Worm (Caenorhabditis elegans) whole organism, young adult: Measurements from ENCODE around the gene dhs-26.

Source experiments
- B0035.1 ChIP-seq: sonication (generic microtip); optimal IDR thresholded peaks from 2 replicates; lab custom pipeline; 2016; ENCODE audit warnings: missing genetic modification characterization, mild to moderate bottlenecking, missing compliant biosample characterization, missing genotype, missing genetic modification reagents
- B0261.1 ChIP-seq: sonication (generic microtip); optimal IDR thresholded peaks from 2 replicates; lab custom pipeline; 2016; ENCODE audit warnings: mild to moderate bottlenecking, missing genetic modification characterization, moderate library complexity, missing compliant biosample characterization
- C06A6.2 ChIP-seq: fragments of 200-800 bp; sonication (Bioruptor generic); conservative IDR thresholded peaks from 2 replicates; pipeline ENCODE4 v1.3.6; 2022; ENCODE audit warnings: missing genetic modification characterization, missing compliant biosample characterization
- F22D6.2 ChIP-seq: sonication (generic microtip); optimal IDR thresholded peaks from 2 replicates; lab custom pipeline; 2016; ENCODE audit warnings: mild to moderate bottlenecking, missing genetic modification characterization, missing compliant biosample characterization
- F23B12.7 ChIP-seq: sonication (generic microtip); optimal IDR thresholded peaks from 2 replicates; lab custom pipeline; 2017; ENCODE audit warnings: missing genetic modification characterization, mild to moderate bottlenecking, missing compliant biosample characterization, antibody characterized with exemption, moderate library complexity; ENCODE audit not compliant: insufficient read depth
- F37B4.10 ChIP-seq: fragments of 200-800 bp; sonication (Bioruptor generic); IDR thresholded peaks from 2 replicates; pipeline ENCODE4 v1.3.6; 2022; ENCODE audit warnings: missing genetic modification characterization, missing compliant biosample characterization
- F39B2.1 ChIP-seq: fragments of 200-800 bp; sonication (Bioruptor generic); IDR thresholded peaks from 2 replicates; pipeline ENCODE4 v1.3.6; 2022; ENCODE audit warnings: missing genetic modification reagents, missing genetic modification characterization, missing compliant biosample characterization
- T26A5.8 ChIP-seq: sonication (generic microtip); optimal IDR thresholded peaks from 2 replicates; lab custom pipeline; 2016; ENCODE audit warnings: missing genetic modification characterization, missing compliant biosample characterization
- Y79H2A.3 ChIP-seq: fragments of 200-800 bp; sonication (Bioruptor generic); conservative IDR thresholded peaks from 2 replicates; pipeline ENCODE4 v1.3.6; 2022; ENCODE audit warnings: missing genetic modification reagents, missing genetic modification characterization, missing compliant biosample characterization
- ZK185.1 ChIP-seq: sonication (generic microtip); optimal IDR thresholded peaks from 2 replicates; lab custom pipeline; 2016; ENCODE audit warnings: mild to moderate bottlenecking, missing genetic modification characterization, missing compliant biosample characterization; ENCODE audit not compliant: poor library complexity, severe bottlenecking
- akir-1 ChIP-seq: fragments of 200-800 bp; sonication (Bioruptor generic); optimal IDR thresholded peaks from 2 replicates; lab custom pipeline; 2018; ENCODE audit warnings: mild to moderate bottlenecking, missing genetic modification characterization, moderate library complexity, missing compliant biosample characterization
- athp-1 ChIP-seq: sonication (generic microtip); optimal IDR thresholded peaks from 2 replicates; lab custom pipeline; 2017; ENCODE audit warnings: mild to moderate bottlenecking, missing genetic modification characterization, missing compliant biosample characterization
- attf-5 ChIP-seq: fragments of 200-800 bp; sonication (Bioruptor generic); optimal IDR thresholded peaks from 2 replicates; lab custom pipeline; 2018; ENCODE audit warnings: mild to moderate bottlenecking, missing genetic modification characterization, missing compliant biosample characterization
- ccch-3 ChIP-seq: fragments of 200-800 bp; sonication (Bioruptor generic); optimal IDR thresholded peaks from 2 replicates; lab custom pipeline; 2018; ENCODE audit warnings: mild to moderate bottlenecking, missing genetic modification characterization, missing compliant biosample characterization
- cebp-2 ChIP-seq: fragments of 200-800 bp; sonication (Bioruptor generic); IDR thresholded peaks from 2 replicates; pipeline ENCODE4 v1.3.6; 2022; ENCODE audit warnings: missing genetic modification characterization, missing compliant biosample characterization
- ceh-100 ChIP-seq: fragments of 200-800 bp; sonication (Bioruptor generic); IDR thresholded peaks from 2 replicates; pipeline ENCODE4 v1.3.6; 2022; ENCODE audit warnings: missing genetic modification reagents, missing genetic modification characterization, missing compliant biosample characterization
- ceh-58 ChIP-seq: fragments of 200-800 bp; sonication (Bioruptor generic); IDR thresholded peaks from 2 replicates; pipeline ENCODE4 v1.3.6; 2022; ENCODE audit warnings: missing genetic modification characterization, missing compliant biosample characterization
- dpff-1 ChIP-seq: sonication (generic microtip); optimal IDR thresholded peaks from 2 replicates; lab custom pipeline; 2017; ENCODE audit warnings: mild to moderate bottlenecking, missing genetic modification characterization, missing compliant biosample characterization
- ets-4 ChIP-seq: fragments of 200-800 bp; sonication (Bioruptor generic); optimal IDR thresholded peaks from 2 replicates; lab custom pipeline; 2018; ENCODE audit warnings: mild to moderate bottlenecking, missing genetic modification characterization, missing compliant biosample characterization
- gei-17 ChIP-seq: fragments of 200-800 bp; sonication (Bioruptor generic); optimal IDR thresholded peaks from 2 replicates; lab custom pipeline; 2018; ENCODE audit warnings: mild to moderate bottlenecking, missing genetic modification characterization, missing compliant biosample characterization
- hlh-12 ChIP-seq: sonication (generic microtip); optimal IDR thresholded peaks from 2 replicates; lab custom pipeline; 2016; ENCODE audit warnings: missing genetic modification characterization, missing compliant biosample characterization
- lag-1 ChIP-seq: fragments of 200-800 bp; sonication (Bioruptor generic); IDR thresholded peaks from 2 replicates; pipeline ENCODE4 v1.3.6; 2022; ENCODE audit warnings: missing genetic modification reagents, missing genetic modification characterization, missing compliant biosample characterization
- lin-40 ChIP-seq: sonication (generic microtip); optimal IDR thresholded peaks from 2 replicates; lab custom pipeline; 2016; ENCODE audit warnings: missing genetic modification characterization, mild to moderate bottlenecking, missing compliant biosample characterization, missing genotype, missing genetic modification reagents
- lin-54 ChIP-seq: fragments of 200-800 bp; sonication (Bioruptor generic); optimal IDR thresholded peaks from 2 replicates; lab custom pipeline; 2018; ENCODE audit warnings: mild to moderate bottlenecking, missing genetic modification characterization, missing compliant biosample characterization
- lir-1 ChIP-seq: fragments of 200-800 bp; sonication (Bioruptor generic); conservative IDR thresholded peaks from 2 replicates; pipeline ENCODE4 v1.3.6; 2022; ENCODE audit warnings: missing genetic modification reagents, missing genetic modification characterization, missing compliant biosample characterization
- lsl-1 ChIP-seq: fragments of 200-800 bp; sonication (Bioruptor generic); optimal IDR thresholded peaks from 2 replicates; lab custom pipeline; 2018; ENCODE audit warnings: mild to moderate bottlenecking, missing genetic modification characterization, moderate library complexity, missing compliant biosample characterization
- madf-6 ChIP-seq: fragments of 200-800 bp; sonication (Bioruptor generic); IDR thresholded peaks from 2 replicates; pipeline ENCODE4 v1.3.6; 2022; ENCODE audit warnings: missing genetic modification reagents, missing genetic modification characterization, missing compliant biosample characterization
- mel-28 ChIP-seq: sonication (generic microtip); optimal IDR thresholded peaks from 2 replicates; lab custom pipeline; 2016; ENCODE audit warnings: borderline replicate concordance, mild to moderate bottlenecking, missing genetic modification characterization, missing compliant biosample characterization
- mes-4 ChIP-seq: sonication (generic microtip); optimal IDR thresholded peaks from 2 replicates; lab custom pipeline; 2016; ENCODE audit warnings: missing genotype, missing genetic modification characterization, missing compliant biosample characterization
- mxl-1 ChIP-seq: sonication (generic microtip); optimal IDR thresholded peaks from 2 replicates; lab custom pipeline; 2016; ENCODE audit warnings: missing genetic modification characterization, missing compliant biosample characterization
- nfya-1 ChIP-seq: sonication (generic microtip); optimal IDR thresholded peaks from 2 replicates; lab custom pipeline; 2017; ENCODE audit warnings: antibody characterized with exemption, missing compliant biosample characterization, missing genetic modification characterization, borderline replicate concordance; ENCODE audit not compliant: insufficient read depth
- nfyb-1 ChIP-seq: fragments of 200-800 bp; sonication (Bioruptor generic); IDR thresholded peaks from 2 replicates; pipeline ENCODE4 v1.3.6; 2022; ENCODE audit warnings: missing genetic modification reagents, missing genetic modification characterization, missing compliant biosample characterization
- nhr-120 ChIP-seq: fragments of 200-800 bp; sonication (Bioruptor generic); IDR thresholded peaks from 2 replicates; pipeline ENCODE4 v1.3.6; 2022; ENCODE audit warnings: missing genetic modification characterization, missing compliant biosample characterization
- nhr-179 ChIP-seq: sonication (generic microtip); optimal IDR thresholded peaks from 2 replicates; lab custom pipeline; 2016; ENCODE audit warnings: mild to moderate bottlenecking, missing genetic modification characterization, missing compliant biosample characterization
- nhr-27 ChIP-seq: fragments of 200-800 bp; sonication (Bioruptor generic); optimal IDR thresholded peaks from 2 replicates; lab custom pipeline; 2018; ENCODE audit warnings: mild to moderate bottlenecking, missing genetic modification characterization, moderate library complexity, missing compliant biosample characterization
- nhr-80 ChIP-seq: sonication (generic microtip); optimal IDR thresholded peaks from 2 replicates; lab custom pipeline; 2016; ENCODE audit warnings: missing genetic modification characterization, missing compliant biosample characterization
- rcor-1 ChIP-seq: fragments of 200-800 bp; sonication (Bioruptor generic); IDR thresholded peaks from 2 replicates; pipeline ENCODE4 v1.3.6; 2022; ENCODE audit warnings: missing genetic modification reagents, missing genetic modification characterization, missing compliant biosample characterization
- repo-1 ChIP-seq: sonication (generic microtip); optimal IDR thresholded peaks from 2 replicates; lab custom pipeline; 2017; ENCODE audit warnings: mild to moderate bottlenecking, missing genetic modification characterization, missing compliant biosample characterization
- rpc-1 ChIP-seq, 2 experiments: fragments of 150-350 bp in 1 of 2; sonication (generic microtip) in 1 of 2; optimal IDR thresholded peaks; 2 replicates each; lab custom pipeline; 2014 to 2018; ENCODE audit warnings: missing biosample characterization in 1 of 2, missing genetic modification characterization in 1 of 2, missing genetic modification reagents in 1 of 2, missing genotype in 1 of 2
- sea-2 ChIP-seq: fragments of 200-800 bp; sonication (Bioruptor generic); IDR thresholded peaks from 2 replicates; pipeline ENCODE4 v1.3.6; 2022; ENCODE audit warnings: missing genetic modification characterization, missing compliant biosample characterization
- sptf-2 ChIP-seq: fragments of 200-800 bp; sonication (Bioruptor generic); optimal IDR thresholded peaks from 2 replicates; lab custom pipeline; 2018; ENCODE audit warnings: mild to moderate bottlenecking, missing genetic modification characterization, missing compliant biosample characterization
- tbp1 ChIP-seq: fragments of 200-800 bp; sonication (Bioruptor generic); optimal IDR thresholded peaks from 2 replicates; lab custom pipeline; 2018; ENCODE audit warnings: mild to moderate bottlenecking, missing genetic modification characterization, missing compliant biosample characterization
- xnd-1 ChIP-seq: sonication (generic microtip); optimal IDR thresholded peaks from 2 replicates; lab custom pipeline; 2016; ENCODE audit warnings: missing genotype, missing genetic modification reagents, missing genetic modification characterization, missing compliant biosample characterization
- zfh-2 ChIP-seq: fragments of 200-800 bp; sonication (Bioruptor generic); conservative IDR thresholded peaks from 2 replicates; pipeline ENCODE4 v1.3.6; 2022; ENCODE audit warnings: missing genetic modification reagents, missing genetic modification characterization, missing compliant biosample characterization
- ztf-28 ChIP-seq: fragments of 200-800 bp; sonication (Bioruptor generic); IDR thresholded peaks from 2 replicates; pipeline ENCODE4 v1.3.6; 2022; ENCODE audit warnings: missing genetic modification reagents, missing genetic modification characterization, missing compliant biosample characterization

Gene dhs-26

ce11 chrX:3379114-3379513 lies 16.8 kb upstream of the dhs-26 start, which contains the start of gene sorf-1:
sorf-1 (minus strand) TSS chrX:3379248.
- no peak for TF ChIP-seq rcor-1

ce11 chrX:3375320-3375719 lies 13.0 kb upstream of the dhs-26 start:
- TF ChIP-seq F22D6.2 (tag; lab: Kevin White, UChicago) = no peak
- TF ChIP-seq F37B4.10 (GFP tag; lab: Robert Waterston, UW) = no peak
- TF ChIP-seq madf-6 = no peak

- TF ChIP-seq lir-1 (GFP tag; lab: Robert Waterston, UW) (no peak), ZK185.1 (tag; lab: Kevin White, UChicago) (no peak), T26A5.8 (tag; lab: Kevin White, UChicago) (no peak), ztf-28 (no peak), lin-40 (tag; lab: Kevin White, UChicago) (no peak), nhr-80 (no peak), hlh-12 (no peak), gei-17 (no peak), ets-4 (GFP tag; lab: Kevin White, UChicago) (no peak), lin-54 (GFP tag; lab: Kevin White, UChicago) (no peak), lag-1 (GFP tag; lab: Robert Waterston, UW) (no peak), mxl-1 (no peak), nhr-120 (GFP tag; lab: Robert Waterston, UW) (no peak), akir-1 (GFP tag; lab: Kevin White, UChicago) (no peak), F39B2.1 (no peak), sptf-2 (no peak)
Observed at ce11 chrX:3374642-3375041, 12.3 kb upstream of the dhs-26 start, which contains the start of gene clc-3. clc-3 (minus strand) TSS chrX:3374742.

ce11 chrX:3371264-3371663 lies 9.0 kb upstream of the dhs-26 start:
- TF ChIP-seq mel-28 = no peak
- peak; percentile 47 for TF ChIP-seq B0035.1 (tag; lab: Kevin White, UChicago)
- TF ChIP-seq hlh-12 = peak; percentile 7
- TF ChIP-seq athp-1 (tag; lab: Kevin White, UChicago) = peak; percentile 55
- TF ChIP-seq cebp-2 (GFP tag; lab: Robert Waterston, UW) = 0 out of 2 replicates have a peak, but pooled peaks have one; percentile 76
- TF ChIP-seq nfya-1 (tag; lab: Kevin White, UChicago) = no peak
- peak; percentile 59 for TF ChIP-seq mes-4 (tag; lab: Kevin White, UChicago)
- TF ChIP-seq dpff-1 (tag; lab: Kevin White, UChicago) = no peak
- TF ChIP-seq ceh-100 = peak; percentile 44
- no peak for TF ChIP-seq xnd-1 (tag; lab: Kevin White, UChicago)
- TF ChIP-seq ceh-58 = no peak
- TF ChIP-seq lsl-1 (GFP tag; lab: Kevin White, UChicago) = no peak
- TF ChIP-seq nfyb-1 (GFP tag; lab: Robert Waterston, UW) = peak; percentile 90
- peak; percentile 42 for TF ChIP-seq attf-5 (GFP tag; lab: Kevin White, UChicago)
- TF ChIP-seq zfh-2 (GFP tag; lab: Robert Waterston, UW) = no peak; the same call in 1 of the 2 replicates
- peak; percentile 95 for TF ChIP-seq B0261.1 (tag; lab: Kevin White, UChicago)
- no peak for TF ChIP-seq sea-2 (GFP tag; lab: Robert Waterston, UW)
- TF ChIP-seq nhr-179 (tag; lab: Kevin White, UChicago) = peak; percentile 20
- no peak for TF ChIP-seq Y79H2A.3 (GFP tag; lab: Robert Waterston, UW)
- peak; percentile 59 for TF ChIP-seq repo-1 (tag; lab: Kevin White, UChicago)
- peak; percentile 48 for TF ChIP-seq nhr-27 (tag; lab: Kevin White, UChicago)
- no peak for TF ChIP-seq ccch-3
- peak; percentile 94 for TF ChIP-seq rpc-1 (optimal IDR thresholded peaks at IDR 0.05; lab: Kevin White, UChicago)
- peak; percentile 91 for TF ChIP-seq rpc-1 (tag; optimal IDR thresholded peaks at IDR 0.05; lab: Kevin White, UChicago)
- 0 out of 2 replicates have a peak, but pooled peaks have one; percentile 33 for TF ChIP-seq C06A6.2
- peak; percentile 55 for TF ChIP-seq F23B12.7
- TF ChIP-seq tbp1 (GFP tag; lab: Kevin White, UChicago) = peak; percentile 97
- no peak for TF ChIP-seq lag-1 (GFP tag; lab: Robert Waterston, UW)
